Fruit fly (Drosophila melanogaster): Measurements from ENCODE around the gene CG11594.

- TF ChIP-seq CG34406 (GFP tag; optimal IDR thresholded peaks at IDR 0.05) (no peak), CG4318 (GFP tag; optimal IDR thresholded peaks at IDR 0.05) (no peak), CG8632 (GFP tag; optimal IDR thresholded peaks at IDR 0.05) (no peak), spab (GFP tag; optimal IDR thresholded peaks at IDR 0.05) (no peak), CG6808 (GFP tag; optimal IDR thresholded peaks at IDR 0.05) (no peak), CG15336 (GFP tag; IDR thresholded peaks at IDR 0.05) (no peak), fd59A (GFP tag; optimal IDR thresholded peaks at IDR 0.05) (no peak), CG31627 (GFP tag; optimal IDR thresholded peaks at IDR 0.05) (no peak), CG16779 (tag; optimal IDR thresholded peaks at IDR 0.05) (no peak), Gug (GFP tag; IDR thresholded peaks at IDR 0.05) (no peak)
These were observed 30.3 kb downstream of the CG11594 start for dm6 chr3L:3995554-3995953.
